Fruit fly (Drosophila melanogaster) whole organism: Measurements from ENCODE around the gene CG32264.

Source experiments
- CG8478 ChIP-seq: fragments of >200 bp; optimal IDR thresholded peaks from 2 replicates; lab custom pipeline; 2018; ENCODE audit warnings: inconsistent platforms
- psq ChIP-seq: fragments of >200 bp; optimal IDR thresholded peaks from 2 replicates; lab custom pipeline; 2017

- TF ChIP-seq CG8478 (lab: Kevin White, UChicago), result no peak
- TF ChIP-seq psq (lab: Kevin White, UChicago), result no peak
Measured at dm6 chr3L:3747276-3747675, 59.0 kb downstream of the CG32264 start.
